Worm (Caenorhabditis elegans) whole organism, late embryonic: ENCODE results near the gene F40G9.14.

ENCODE experiments used
- F13H6.1 ChIP-seq: sonication (generic microtip); optimal IDR thresholded peaks from 2 replicates; lab custom pipeline; 2016; ENCODE audit warnings: missing genetic modification characterization, missing compliant biosample characterization
- ama-1 ChIP-seq: fragments of 150-350 bp; optimal IDR thresholded peaks from 2 replicates; lab custom pipeline; 2014
- ceh-9 ChIP-seq: sonication (generic microtip); optimal IDR thresholded peaks from 2 replicates; lab custom pipeline; 2016; ENCODE audit warnings: mild to moderate bottlenecking, missing genetic modification characterization, inconsistent platforms, missing compliant biosample characterization
- hlh-13 ChIP-seq: fragments of 200-800 bp; sonication (Bioruptor generic); optimal IDR thresholded peaks from 2 replicates; lab custom pipeline; 2018; ENCODE audit warnings: mild to moderate bottlenecking, missing genetic modification characterization, missing compliant biosample characterization
- madf-2 ChIP-seq: sonication (generic microtip); optimal IDR thresholded peaks from 2 replicates; lab custom pipeline; 2017; ENCODE audit warnings: missing genetic modification characterization, missing compliant biosample characterization
- pag-3 ChIP-seq: sonication (generic microtip); optimal IDR thresholded peaks from 2 replicates; lab custom pipeline; 2016; ENCODE audit warnings: missing compliant biosample characterization, missing genetic modification characterization, borderline replicate concordance
- pqm-1 ChIP-seq: sonication (generic microtip); optimal IDR thresholded peaks from 2 replicates; lab custom pipeline; 2016; ENCODE audit warnings: missing genetic modification characterization, missing compliant biosample characterization
- unc-86 ChIP-seq: sonication (generic microtip); optimal IDR thresholded peaks from 2 replicates; lab custom pipeline; 2016; ENCODE audit warnings: missing genetic modification characterization, missing compliant biosample characterization

ce11 chrIII:208793-209694 lies 31.4 kb upstream of the F40G9.14 start:
- TF ChIP-seq ceh-9 (tag; lab: Kevin White, UChicago) = no peak
- no peak for TF ChIP-seq madf-2
- TF ChIP-seq hlh-13 (GFP tag; lab: Kevin White, UChicago) = no peak
- TF ChIP-seq unc-86 (tag; lab: Kevin White, UChicago) = no peak
- TF ChIP-seq ama-1 = no peak
- no peak for TF ChIP-seq F13H6.1 (tag; lab: Kevin White, UChicago)
- TF ChIP-seq pqm-1 (tag; lab: Kevin White, UChicago) = no peak
- TF ChIP-seq pag-3 = no peak
